Worm (Caenorhabditis elegans) whole organism, midembryonic: ENCODE measurements around the gene ZK353.4.

Experiments used
- T22C8.4 ChIP-seq: fragments of 200-800 bp; sonication (Bioruptor generic); IDR thresholded peaks from 2 replicates; pipeline ENCODE4 v1.3.6; 2022; ENCODE audit warnings: missing genetic modification characterization, missing compliant biosample characterization
- cog-1 ChIP-seq: sonication (generic microtip); optimal IDR thresholded peaks from 2 replicates; lab custom pipeline; 2016; ENCODE audit warnings: missing genetic modification characterization, missing compliant biosample characterization
- klf-2 ChIP-seq: fragments of 200-800 bp; sonication (Bioruptor generic); conservative IDR thresholded peaks from 2 replicates; pipeline ENCODE4 v1.3.6; 2022; ENCODE audit warnings: missing genetic modification reagents, missing genetic modification characterization, missing compliant biosample characterization
- ref-1 ChIP-seq: fragments of 200-800 bp; sonication (Bioruptor generic); conservative IDR thresholded peaks from 2 replicates; pipeline ENCODE4 v1.3.6; 2022; ENCODE audit warnings: missing genetic modification reagents, missing genetic modification characterization, missing compliant biosample characterization
- ztf-23 ChIP-seq: fragments of 200-800 bp; sonication (Bioruptor generic); IDR thresholded peaks from 2 replicates; pipeline ENCODE4 v1.3.6; 2022; ENCODE audit warnings: missing genetic modification reagents, missing genetic modification characterization, missing compliant biosample characterization
- ztf-29 ChIP-seq: fragments of 200-800 bp; sonication (Bioruptor generic); IDR thresholded peaks from 2 replicates; pipeline ENCODE4 v1.3.6; 2022; ENCODE audit warnings: missing genetic modification reagents, missing genetic modification characterization, missing compliant biosample characterization

- TF ChIP-seq T22C8.4 (GFP tag; lab: Robert Waterston, UW) (no peak), ztf-29 (GFP tag; lab: Robert Waterston, UW) (no peak), klf-2 (no peak), cog-1 (tag; lab: Kevin White, UChicago) (peak; percentile 9), ref-1 (GFP tag; lab: Robert Waterston, UW) (no peak), ztf-23 (GFP tag; lab: Robert Waterston, UW) (no peak)
These were observed 31.2 kb downstream of the ZK353.4 start, which contains the start of the genes R05D3.8 and rfp-1 for ce11 chrIII:8358213-8358672.
